Fruit fly (Drosophila melanogaster) whole organism: Measurements from ENCODE around the gene Sf3b2.

Source experiments
- CG8478 ChIP-seq: fragments of >200 bp; optimal IDR thresholded peaks from 2 replicates; lab custom pipeline; 2018; ENCODE audit warnings: inconsistent platforms
- Dll ChIP-seq: fragments of >200 bp; optimal IDR thresholded peaks from 2 replicates; lab custom pipeline; 2017
- EcR ChIP-seq, 2 experiments: fragments of >200 bp; optimal IDR thresholded peaks; 2 replicates each; lab custom pipeline; 2017; ENCODE audit warnings: missing biosample characterization in 2 of 2, missing genetic modification characterization in 2 of 2, missing genetic modification reagents in 2 of 2
- pan ChIP-seq: fragments of >200 bp; optimal IDR thresholded peaks from 2 replicates; lab custom pipeline; 2017
- psq ChIP-seq: fragments of >200 bp; optimal IDR thresholded peaks from 2 replicates; lab custom pipeline; 2017
- usp ChIP-seq: fragments of >200 bp; optimal IDR thresholded peaks from 2 replicates; lab custom pipeline; 2017; ENCODE audit warnings: missing biosample characterization, missing genetic modification characterization, mixed read lengths

Gene Sf3b2

DNA sequence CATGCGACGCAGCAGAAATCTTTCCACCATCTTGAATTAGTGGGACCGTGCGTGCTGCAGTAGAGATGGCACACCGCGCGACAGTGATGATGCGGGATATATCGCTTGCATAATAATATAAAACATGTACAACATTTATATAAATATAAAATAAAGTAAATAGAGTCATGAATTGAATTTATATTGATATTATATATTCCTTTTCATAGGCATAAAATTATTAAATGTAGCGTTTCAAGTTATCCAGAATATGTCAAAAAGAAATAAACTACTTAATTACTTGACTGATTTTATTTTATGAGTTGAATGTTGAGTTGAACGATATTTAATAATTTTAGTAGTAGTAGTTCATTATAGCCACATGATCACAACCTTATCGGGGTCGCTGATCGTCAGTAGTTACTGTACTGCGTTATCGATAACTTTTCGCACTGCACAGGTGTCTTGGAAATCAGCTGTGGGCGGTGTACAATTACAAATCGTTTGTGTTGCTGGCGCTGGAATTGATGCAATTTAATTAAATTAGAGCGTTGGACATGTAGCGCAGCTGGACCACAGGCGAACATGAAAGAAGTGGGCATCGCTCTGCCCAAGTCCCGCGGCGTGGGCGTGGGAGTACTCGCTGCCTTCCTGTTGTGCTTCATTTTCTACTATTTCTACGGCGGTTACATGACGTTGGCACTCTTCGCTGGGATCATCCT is 41.1 kb downstream of the Sf3b2 start, which contains the start of the genes Chd1 and Bem46:
Gene Chd1, minus strand, starts transcription at position 43 of the 701 bp plus-strand sequence.
Gene Bem46, plus strand, starts transcription at position 436 of the 701 bp plus-strand sequence.
- no peak for TF ChIP-seq CG8478 (lab: Kevin White, UChicago)
- TF ChIP-seq pan (lab: Kevin White, UChicago), result no peak
- TF ChIP-seq psq (lab: Kevin White, UChicago), result no peak
- no peak for TF ChIP-seq usp (GFP tag; lab: Kevin White, UChicago)
- TF ChIP-seq Dll, result no peak
- no peak for TF ChIP-seq EcR (GFP tag; optimal IDR thresholded peaks at IDR 0.05; lab: Kevin White, UChicago)

DNA sequence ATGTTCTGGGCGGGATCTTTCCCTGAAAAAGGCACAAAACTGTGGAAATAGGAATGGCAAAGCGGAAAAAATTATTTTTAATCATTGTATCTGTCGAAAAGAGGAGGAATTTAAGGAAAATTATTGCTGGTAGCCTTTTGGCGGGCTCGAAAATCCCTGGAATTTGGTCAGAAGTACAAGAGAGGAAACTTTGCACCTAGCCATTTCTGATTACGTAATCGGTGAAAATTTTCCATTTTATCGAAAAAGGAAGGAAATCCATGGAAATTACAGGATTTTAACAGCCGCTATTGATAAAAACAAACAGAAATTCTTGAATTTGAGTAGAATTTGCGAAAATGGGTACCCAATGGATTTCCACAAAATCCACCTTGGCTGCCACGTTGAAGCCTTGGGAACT is 42.2 kb downstream of the Sf3b2 start:
- no peak for TF ChIP-seq CG8478 (lab: Kevin White, UChicago)
- no peak for TF ChIP-seq pan (lab: Kevin White, UChicago)
- no peak for TF ChIP-seq EcR (GFP tag; optimal IDR thresholded peaks at IDR 0.05; lab: Kevin White, UChicago)
- TF ChIP-seq usp (GFP tag; lab: Kevin White, UChicago), result no peak
- TF ChIP-seq psq (lab: Kevin White, UChicago), result no peak
- no peak for TF ChIP-seq Dll

DNA sequence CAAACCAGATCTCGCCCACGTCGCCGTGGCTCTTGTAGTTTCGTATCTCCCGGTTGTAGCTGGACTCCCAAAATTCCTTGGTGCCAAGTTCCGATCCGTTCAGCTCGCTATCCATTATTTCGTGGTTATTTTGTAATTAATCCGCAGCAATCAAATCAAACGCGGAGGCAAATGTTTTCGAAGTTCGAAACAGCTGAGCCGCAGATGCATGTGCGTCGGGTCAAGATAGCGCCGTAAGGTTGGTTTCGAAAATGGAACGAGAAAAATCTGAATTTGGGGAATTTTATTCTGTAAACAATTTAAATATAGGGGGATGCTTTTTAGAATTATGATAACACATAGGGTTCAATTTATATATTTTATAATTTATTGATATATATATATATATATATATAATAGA is 49.9 kb downstream of the Sf3b2 start, which contains the start of gene CG9643:
Gene CG9643, minus strand, starts transcription at position 198 of the 400 bp plus-strand sequence.
- TF ChIP-seq pan (lab: Kevin White, UChicago) (no peak), usp (GFP tag; lab: Kevin White, UChicago) (no peak), EcR (GFP tag; optimal IDR thresholded peaks at IDR 0.05; lab: Kevin White, UChicago) (no peak), psq (lab: Kevin White, UChicago) (no peak), CG8478 (lab: Kevin White, UChicago) (no peak), Dll (no peak)

DNA sequence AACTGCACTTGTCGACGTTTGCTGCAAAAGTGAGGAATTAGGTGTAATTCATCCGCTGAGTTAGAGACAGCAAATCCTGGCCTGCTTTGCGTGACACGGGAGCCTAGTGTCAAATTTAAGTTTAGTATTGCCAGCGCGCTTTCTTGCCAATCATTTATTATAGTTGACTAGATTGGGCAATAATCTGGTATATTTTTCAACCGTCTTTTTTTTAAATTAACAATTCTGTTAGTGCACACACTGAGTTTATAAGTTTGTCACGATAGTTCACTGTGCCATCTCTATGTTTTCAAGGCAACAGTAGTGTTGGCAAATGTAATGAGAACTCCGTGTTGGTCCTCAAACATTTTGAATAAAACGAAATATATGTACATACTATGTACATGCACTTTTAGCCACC is 52.1 kb downstream of the Sf3b2 start, which contains the start of the genes CG9641 and CG3165:
Gene CG9641, minus strand, starts transcription at position 34 of the 400 bp plus-strand sequence.
Gene CG3165, plus strand, starts transcription at position 294 of the 400 bp plus-strand sequence.
- no peak for TF ChIP-seq pan (lab: Kevin White, UChicago)
- no peak for TF ChIP-seq CG8478 (lab: Kevin White, UChicago)
- TF ChIP-seq Dll, result no peak
- TF ChIP-seq psq (lab: Kevin White, UChicago), result no peak
- TF ChIP-seq usp (GFP tag; lab: Kevin White, UChicago), result no peak
